Worm (Caenorhabditis elegans): ENCODE data around the gene mec-14.
A peak's percentile ranks its signal among the peaks of the same experiment; 100 is the strongest.

Gene mec-14

DNA sequence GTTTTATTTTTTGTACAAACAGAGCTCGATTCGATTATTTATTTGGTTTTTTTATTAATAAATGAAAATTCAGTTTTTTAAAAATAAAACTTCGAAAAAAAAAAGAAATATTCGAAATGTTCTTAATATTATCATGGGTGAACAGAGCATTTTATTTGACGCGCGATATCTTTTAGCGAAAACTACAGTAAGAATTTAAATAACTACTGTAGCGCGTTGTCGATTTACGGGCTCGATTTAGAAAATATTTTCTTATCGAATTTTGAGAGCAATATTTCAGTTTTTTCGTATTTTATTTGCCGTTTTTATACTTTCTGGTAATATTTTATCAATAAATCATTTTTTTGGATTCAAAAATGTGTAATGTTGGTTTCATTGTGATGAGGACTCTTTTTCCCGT, 28.3 kb upstream of the mec-14 start:
- TF ChIP-seq pha-4 (tag; optimal IDR thresholded peaks at IDR 0.05) (no peak), ZK546.5 (tag; optimal IDR thresholded peaks at IDR 0.05) (no peak), mml-1 (tag; optimal IDR thresholded peaks at IDR 0.05) (no peak), R02D3.7 (tag; optimal IDR thresholded peaks at IDR 0.05) (no peak), ceh-16 (tag; optimal IDR thresholded peaks at IDR 0.05) (no peak), elt-2 (tag; optimal IDR thresholded peaks at IDR 0.05) (no peak), ztf-11 (tag; optimal IDR thresholded peaks at IDR 0.05) (no peak), pqm-1 (tag; optimal IDR thresholded peaks at IDR 0.05) (no peak), sea-2 (GFP tag; optimal IDR thresholded peaks at IDR 0.05) (no peak), hmg-11 (tag; optimal IDR thresholded peaks at IDR 0.05) (no peak), elt-1 (tag; optimal IDR thresholded peaks at IDR 0.05) (no peak)

DNA sequence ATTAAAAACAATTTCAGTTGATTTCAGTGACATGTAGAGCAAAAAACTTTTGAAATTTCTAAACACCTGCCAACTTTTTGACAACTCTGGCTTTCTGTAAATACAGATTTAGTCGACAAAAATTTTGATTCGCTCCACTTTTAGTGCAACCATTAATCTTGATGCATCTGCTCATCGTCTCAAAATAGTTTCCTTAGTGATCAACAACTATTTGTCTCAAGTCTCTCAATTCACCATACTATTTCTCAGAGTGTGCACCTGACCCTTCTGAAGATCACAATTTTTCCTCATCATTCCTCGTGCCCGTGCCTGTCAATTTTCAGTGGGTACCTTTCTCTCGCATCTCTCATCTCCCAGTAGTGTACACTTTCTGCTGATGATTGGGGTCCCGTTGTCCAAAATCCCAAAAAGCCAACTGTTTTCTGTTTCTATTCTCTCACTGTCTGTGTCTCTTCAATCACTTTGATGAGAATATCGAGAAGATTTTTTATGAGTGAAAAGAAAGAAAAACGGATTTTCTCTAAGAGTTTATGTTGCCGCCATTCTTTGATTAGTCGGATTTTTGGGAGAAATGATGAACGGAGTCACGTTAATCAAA, 24.2 kb upstream of the mec-14 start:
- TF ChIP-seq elt-3 (tag; optimal IDR thresholded peaks at IDR 0.05), result no peak
- TF ChIP-seq nhr-237 (tag; optimal IDR thresholded peaks at IDR 0.05), result no peak
- TF ChIP-seq nhr-28 (tag; optimal IDR thresholded peaks at IDR 0.05), result no peak
- TF ChIP-seq nfya-1 (tag; optimal IDR thresholded peaks at IDR 0.05; ENCODE audit: insufficient read depth), result peak; percentile 34
- TF ChIP-seq sea-2 (GFP tag; optimal IDR thresholded peaks at IDR 0.05), result no peak
- no peak for TF ChIP-seq egl-27 (tag; optimal IDR thresholded peaks at IDR 0.05)
- TF ChIP-seq zag-1 (tag; optimal IDR thresholded peaks at IDR 0.05), result no peak
- no peak for TF ChIP-seq unc-39 (tag; optimal IDR thresholded peaks at IDR 0.05)
- TF ChIP-seq eor-1 (tag; optimal IDR thresholded peaks at IDR 0.05), result no peak
- no peak for TF ChIP-seq snpc-4 (tag; optimal IDR thresholded peaks at IDR 0.05)
- no peak for TF ChIP-seq pha-4 (tag; optimal IDR thresholded peaks at IDR 0.05)
- TF ChIP-seq lin-15B (tag; optimal IDR thresholded peaks at IDR 0.05), result peak; percentile 38
- no peak for TF ChIP-seq fkh-10 (GFP tag; optimal IDR thresholded peaks at IDR 0.05)
- peak; percentile 48 for TF ChIP-seq unc-62 (GFP tag; optimal IDR thresholded peaks at IDR 0.05)
- no peak for TF ChIP-seq lsy-12 (tag; optimal IDR thresholded peaks at IDR 0.05)
- peak; percentile 33 for TF ChIP-seq fkh-2 (tag; optimal IDR thresholded peaks at IDR 0.05)
- peak; percentile 3 for TF ChIP-seq egl-5 (tag; optimal IDR thresholded peaks at IDR 0.05)
- no peak for TF ChIP-seq ama-1 (optimal IDR thresholded peaks at IDR 0.05)
- TF ChIP-seq fos-1 (tag; optimal IDR thresholded peaks at IDR 0.05), result no peak
- no peak for TF ChIP-seq ceh-16 (tag; optimal IDR thresholded peaks at IDR 0.05)
- no peak for TF ChIP-seq tbx-2 (tag; optimal IDR thresholded peaks at IDR 0.05)
- TF ChIP-seq ztf-4 (tag; optimal IDR thresholded peaks at IDR 0.05), result no peak
- TF ChIP-seq jun-1 (tag; optimal IDR thresholded peaks at IDR 0.05), result no peak
- TF ChIP-seq aly-2 (tag; optimal IDR thresholded peaks at IDR 0.05), result no peak
- no peak for TF ChIP-seq ceh-82 (tag; optimal IDR thresholded peaks at IDR 0.05)
- TF ChIP-seq skn-1 (tag; optimal IDR thresholded peaks at IDR 0.05), result no peak
- TF ChIP-seq nhr-11 (tag; optimal IDR thresholded peaks at IDR 0.05), result peak; percentile 12
- no peak for TF ChIP-seq mdl-1 (tag; optimal IDR thresholded peaks at IDR 0.05)
- no peak for TF ChIP-seq mml-1 (tag; optimal IDR thresholded peaks at IDR 0.05)
- TF ChIP-seq nhr-12 (tag; optimal IDR thresholded peaks at IDR 0.05), result no peak

DNA sequence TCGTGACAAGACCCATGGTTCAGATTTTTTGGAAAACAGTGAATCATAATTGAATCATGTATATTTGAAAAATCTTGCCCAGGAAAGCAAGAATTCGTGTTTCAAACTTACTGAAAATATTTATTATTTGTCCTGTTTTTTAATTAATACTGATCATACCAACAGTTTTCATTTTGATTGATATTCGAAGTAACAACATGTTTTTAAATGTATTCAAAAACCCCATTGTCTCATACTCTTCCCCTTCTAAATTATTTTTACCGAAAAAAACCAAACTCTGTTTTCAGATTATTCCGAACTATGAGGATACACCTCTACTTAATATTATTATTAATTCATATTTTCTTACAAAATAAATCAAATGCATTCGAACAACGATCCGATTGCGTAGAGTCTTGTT, 23.4 kb upstream of the mec-14 start, which contains the start of gene R151.1:
TSS of gene R151.1 (plus strand) at position 301 of the 400 bp plus-strand sequence.
- no peak for TF ChIP-seq pha-4 (tag; optimal IDR thresholded peaks at IDR 0.05)
- no peak for TF ChIP-seq nhr-12 (tag; optimal IDR thresholded peaks at IDR 0.05)
- no peak for TF ChIP-seq zag-1 (tag; optimal IDR thresholded peaks at IDR 0.05)
- TF ChIP-seq unc-62 (GFP tag; optimal IDR thresholded peaks at IDR 0.05), result no peak
- no peak for TF ChIP-seq R02D3.7 (tag; optimal IDR thresholded peaks at IDR 0.05)

DNA sequence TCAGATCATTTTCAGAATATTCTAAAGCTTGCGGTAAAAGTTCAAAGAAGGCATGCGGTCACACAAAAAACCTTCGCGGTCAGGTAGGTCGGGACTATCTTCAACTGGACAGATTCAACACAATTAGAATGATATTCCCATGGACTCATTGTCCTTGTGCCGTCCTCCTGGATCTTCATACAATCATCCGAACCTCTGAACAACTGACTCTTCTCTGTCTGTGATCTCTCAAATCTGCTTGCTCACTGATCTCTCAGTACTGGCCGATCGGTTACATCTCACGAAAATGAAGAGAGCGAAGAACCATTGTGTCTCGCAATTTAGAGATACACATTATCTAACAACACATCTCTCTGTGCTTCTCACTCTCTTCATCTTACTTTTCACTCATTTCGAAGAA, 22.7 kb upstream of the mec-14 start:
- peak; percentile 16 for TF ChIP-seq lin-39 (tag; optimal IDR thresholded peaks at IDR 0.05)
- TF ChIP-seq nhr-28 (tag; optimal IDR thresholded peaks at IDR 0.05), result no peak
